Fruit fly (Drosophila melanogaster) whole organism, embryonic: ENCODE measurements around the gene Dhdds.
A peak's percentile ranks its signal among the peaks of the same experiment; 100 is the strongest.

ENCODE experiments used
- Blimp-1 ChIP-seq: fragments of 200-800 bp; sonication (Bioruptor generic); optimal IDR thresholded peaks from 3 replicates; lab custom pipeline; 2018; ENCODE audit warnings: missing biosample characterization, missing genetic modification characterization, mild to moderate bottlenecking, moderate library complexity, missing genetic modification reagents
- BtbVII ChIP-seq: fragments of 200-800 bp; sonication (Bioruptor generic); optimal IDR thresholded peaks from 3 replicates; lab custom pipeline; 2017; ENCODE audit warnings: missing biosample characterization, mild to moderate bottlenecking, missing genetic modification characterization
- CG10209 ChIP-seq: fragments of 200-800 bp; sonication (Bioruptor generic); optimal IDR thresholded peaks from 3 replicates; lab custom pipeline; 2017; ENCODE audit warnings: missing biosample characterization, mild to moderate bottlenecking, missing genetic modification characterization, missing genetic modification reagents
- CG10543 ChIP-seq: fragments of 200-800 bp; sonication (Bioruptor generic); optimal IDR thresholded peaks from 3 replicates; lab custom pipeline; 2017; ENCODE audit warnings: missing biosample characterization, mild to moderate bottlenecking, missing genetic modification characterization, moderate library complexity
- CG10565 ChIP-seq: fragments of 200-800 bp; sonication (Bioruptor generic); optimal IDR thresholded peaks from 3 replicates; lab custom pipeline; 2016; ENCODE audit warnings: missing biosample characterization, mild to moderate bottlenecking, missing genetic modification characterization
- CG11085 ChIP-seq: fragments of 200-800 bp; sonication (Bioruptor generic); IDR thresholded peaks from 2 replicates; pipeline ENCODE4 v1.3.6; 2022; ENCODE audit warnings: missing biosample characterization, missing genetic modification characterization
- CG11247 ChIP-seq: fragments of 200-800 bp; sonication (Bioruptor generic); IDR thresholded peaks from 2 replicates; pipeline ENCODE4 v1.3.6; 2022; ENCODE audit warnings: missing biosample characterization, missing genetic modification characterization
- CG12391 ChIP-seq: fragments of 200-800 bp; sonication (Bioruptor generic); optimal IDR thresholded peaks from 3 replicates; lab custom pipeline; 2018; ENCODE audit warnings: missing biosample characterization, mild to moderate bottlenecking, missing genetic modification characterization, moderate library complexity
- CG12659 ChIP-seq: fragments of 200-800 bp; sonication (Bioruptor generic); optimal IDR thresholded peaks from 3 replicates; lab custom pipeline; 2017; ENCODE audit warnings: mild to moderate bottlenecking, missing biosample characterization, missing genetic modification reagents, missing genetic modification characterization
- CG14050 ChIP-seq: fragments of 200-800 bp; sonication (Bioruptor generic); IDR thresholded peaks from 3 replicates; pipeline ENCODE4 v1.3.6; 2022; ENCODE audit warnings: missing biosample characterization, missing genetic modification characterization
- CG15601 ChIP-seq: fragments of 200-800 bp; sonication (Bioruptor generic); optimal IDR thresholded peaks from 3 replicates; lab custom pipeline; 2019; ENCODE audit warnings: missing biosample characterization, mild to moderate bottlenecking, missing genetic modification characterization, moderate library complexity
- CG1832 ChIP-seq: fragments of 200-800 bp; sonication (Bioruptor generic); optimal IDR thresholded peaks from 2 replicates; lab custom pipeline; 2017; ENCODE audit warnings: missing biosample characterization, mild to moderate bottlenecking, missing genetic modification characterization, inconsistent platforms
- CG18476 ChIP-seq: fragments of 200-800 bp; sonication (Bioruptor generic); optimal IDR thresholded peaks from 2 replicates; lab custom pipeline; 2016; ENCODE audit warnings: missing biosample characterization, mild to moderate bottlenecking, missing genetic modification characterization
- CG30431 ChIP-seq: fragments of 200-800 bp; sonication (Bioruptor generic); optimal IDR thresholded peaks from 2 replicates; lab custom pipeline; 2017; ENCODE audit warnings: missing biosample characterization, missing genetic modification characterization
- CG31441 ChIP-seq: fragments of 200-800 bp; sonication (Bioruptor generic); IDR thresholded peaks from 2 replicates; pipeline ENCODE4 v1.3.6; 2022; ENCODE audit warnings: missing biosample characterization, missing genetic modification characterization
- CG32772 ChIP-seq: fragments of 200-800 bp; sonication (Bioruptor generic); IDR thresholded peaks from 2 replicates; pipeline ENCODE4 v1.3.6; 2022; ENCODE audit warnings: missing biosample characterization, missing genetic modification characterization
- CG5953 ChIP-seq: fragments of 200-800 bp; sonication (Bioruptor generic); IDR thresholded peaks from 2 replicates; pipeline ENCODE4 v1.3.6; 2022; ENCODE audit warnings: missing biosample characterization, missing genetic modification characterization
- CG7786 ChIP-seq: fragments of 200-800 bp; sonication (Bioruptor generic); optimal IDR thresholded peaks from 2 replicates; lab custom pipeline; 2016; ENCODE audit warnings: missing biosample characterization, missing genetic modification characterization
- CG7963 ChIP-seq: fragments of 200-800 bp; sonication (Bioruptor generic); IDR thresholded peaks from 3 replicates; pipeline ENCODE4 v1.3.6; 2022; ENCODE audit warnings: missing biosample characterization, missing genetic modification characterization; ENCODE audit not compliant: partially characterized antibody
- CG9437 ChIP-seq: fragments of 200-800 bp; sonication (Bioruptor generic); optimal IDR thresholded peaks from 2 replicates; lab custom pipeline; 2018; ENCODE audit warnings: missing biosample characterization, mild to moderate bottlenecking, missing genetic modification characterization
- CG9727 ChIP-seq: fragments of 200-800 bp; sonication (Bioruptor generic); optimal IDR thresholded peaks from 3 replicates; lab custom pipeline; 2017; ENCODE audit warnings: missing biosample characterization, mild to moderate bottlenecking, missing genetic modification characterization
- CG9876 ChIP-seq: fragments of 200-800 bp; sonication (Bioruptor generic); optimal IDR thresholded peaks from 2 replicates; lab custom pipeline; 2016; ENCODE audit warnings: missing biosample characterization, missing genetic modification characterization
- CrebB ChIP-seq: fragments of 200-800 bp; sonication (Bioruptor generic); optimal IDR thresholded peaks from 3 replicates; lab custom pipeline; 2018; ENCODE audit warnings: missing biosample characterization, mild to moderate bottlenecking, missing genetic modification characterization
- Dad ChIP-seq: fragments of 200-800 bp; sonication (Bioruptor generic); optimal IDR thresholded peaks from 3 replicates; lab custom pipeline; 2016; ENCODE audit warnings: missing biosample characterization, missing genetic modification characterization
- Dbx ChIP-seq: fragments of 200-800 bp; sonication (Bioruptor generic); IDR thresholded peaks from 3 replicates; pipeline ENCODE4 v1.3.6; 2022; ENCODE audit warnings: missing biosample characterization, missing genetic modification characterization
- Dp ChIP-seq: fragments of 200-800 bp; sonication (Bioruptor generic); optimal IDR thresholded peaks from 2 replicates; lab custom pipeline; 2018; ENCODE audit warnings: missing biosample characterization, mild to moderate bottlenecking, missing genetic modification characterization, moderate library complexity
- Dref ChIP-seq: fragments of 200-800 bp; sonication (Bioruptor generic); IDR thresholded peaks from 2 replicates; pipeline ENCODE4 v1.3.6; 2022; ENCODE audit warnings: missing biosample characterization, missing genetic modification characterization
- ERR ChIP-seq: fragments of 200-800 bp; sonication (Bioruptor generic); optimal IDR thresholded peaks from 2 replicates; lab custom pipeline; 2016; ENCODE audit warnings: missing biosample characterization, missing genetic modification characterization
- HmgD ChIP-seq: fragments of 200-800 bp; sonication (Bioruptor generic); optimal IDR thresholded peaks from 3 replicates; lab custom pipeline; 2016; ENCODE audit warnings: missing biosample characterization, missing genetic modification characterization
- NfI ChIP-seq: fragments of 200-800 bp; sonication (Bioruptor generic); optimal IDR thresholded peaks from 3 replicates; lab custom pipeline; 2018; ENCODE audit warnings: missing biosample characterization, mild to moderate bottlenecking, missing genetic modification characterization, moderate library complexity
- Sry-β ChIP-seq: fragments of 200-800 bp; sonication (Bioruptor generic); optimal IDR thresholded peaks from 2 replicates; lab custom pipeline; 2018; ENCODE audit warnings: missing biosample characterization, mild to moderate bottlenecking, missing genetic modification characterization, moderate library complexity
- cad ChIP-seq: fragments of >200 bp; optimal IDR thresholded peaks from 2 replicates; lab custom pipeline; 2017; ENCODE audit warnings: missing biosample characterization, missing genetic modification characterization
- chinmo ChIP-seq: fragments of 200-800 bp; sonication (Bioruptor generic); IDR thresholded peaks from 4 replicates; pipeline ENCODE4 v1.3.6; 2022; ENCODE audit warnings: missing biosample characterization, missing genetic modification characterization; ENCODE audit not compliant: partially characterized antibody
- ci ChIP-seq: fragments of 200-800 bp; sonication (Bioruptor generic); IDR thresholded peaks from 3 replicates; pipeline ENCODE4 v1.3.6; 2022; ENCODE audit warnings: missing biosample characterization, missing genetic modification characterization
- cwo ChIP-seq: fragments of 200-800 bp; sonication (Bioruptor generic); optimal IDR thresholded peaks from 3 replicates; lab custom pipeline; 2017; ENCODE audit warnings: missing biosample characterization, missing genetic modification characterization, mild to moderate bottlenecking, moderate library complexity, missing genetic modification reagents
- dati ChIP-seq: fragments of 200-800 bp; sonication (Bioruptor generic); IDR thresholded peaks from 2 replicates; pipeline ENCODE4 v1.3.6; 2022; ENCODE audit warnings: missing biosample characterization, missing genetic modification characterization
- dm ChIP-seq: fragments of 200-800 bp; sonication (Bioruptor generic); optimal IDR thresholded peaks from 3 replicates; lab custom pipeline; 2016; ENCODE audit warnings: missing biosample characterization, missing genetic modification characterization
- gfzf ChIP-seq: fragments of 200-800 bp; sonication (Bioruptor generic); optimal IDR thresholded peaks from 2 replicates; lab custom pipeline; 2016; ENCODE audit warnings: missing biosample characterization, mild to moderate bottlenecking, missing genetic modification characterization, moderate library complexity
- grn ChIP-seq: fragments of 200-800 bp; sonication (Bioruptor generic); optimal IDR thresholded peaks from 3 replicates; lab custom pipeline; 2017; ENCODE audit warnings: missing biosample characterization, missing genetic modification characterization
- gsb ChIP-seq: fragments of 200-800 bp; sonication (Bioruptor generic); IDR thresholded peaks from 2 replicates; pipeline ENCODE4 v1.3.6; 2022; ENCODE audit warnings: missing biosample characterization, missing genetic modification characterization
- h ChIP-seq: fragments of >200 bp; optimal IDR thresholded peaks from 2 replicates; lab custom pipeline; 2017
- hbn ChIP-seq: fragments of 200-800 bp; sonication (Bioruptor generic); IDR thresholded peaks from 2 replicates; pipeline ENCODE4 v1.3.6; 2022; ENCODE audit warnings: missing biosample characterization, missing genetic modification characterization; ENCODE audit not compliant: partially characterized antibody
- kah ChIP-seq: fragments of 200-800 bp; sonication (Bioruptor generic); optimal IDR thresholded peaks from 2 replicates; lab custom pipeline; 2018; ENCODE audit warnings: missing biosample characterization, mild to moderate bottlenecking, missing genetic modification characterization
- nerfin-1 ChIP-seq: fragments of 200-800 bp; sonication (Bioruptor generic); optimal IDR thresholded peaks from 3 replicates; lab custom pipeline; 2019; ENCODE audit warnings: missing biosample characterization, mild to moderate bottlenecking, missing genetic modification characterization, moderate library complexity
- nom ChIP-seq: fragments of 200-800 bp; sonication (Bioruptor generic); optimal IDR thresholded peaks from 2 replicates; lab custom pipeline; 2017; ENCODE audit warnings: missing biosample characterization, missing genetic modification characterization, mild to moderate bottlenecking, moderate library complexity, missing genetic modification reagents
- psq ChIP-seq: fragments of 200-800 bp; sonication (Bioruptor generic); optimal IDR thresholded peaks from 2 replicates; lab custom pipeline; 2017; ENCODE audit warnings: missing biosample characterization, missing genetic modification characterization
- scrt ChIP-seq: fragments of 200-800 bp; sonication (Bioruptor generic); optimal IDR thresholded peaks from 2 replicates; lab custom pipeline; 2018; ENCODE audit warnings: missing biosample characterization, mild to moderate bottlenecking, missing genetic modification characterization, moderate library complexity
- sqz ChIP-seq: fragments of 200-800 bp; sonication (Bioruptor generic); optimal IDR thresholded peaks from 3 replicates; lab custom pipeline; 2018; ENCODE audit warnings: missing biosample characterization, mild to moderate bottlenecking, missing genetic modification characterization
- stwl ChIP-seq: fragments of 200-800 bp; sonication (Bioruptor generic); optimal IDR thresholded peaks from 3 replicates; lab custom pipeline; 2018; ENCODE audit warnings: missing biosample characterization, mild to moderate bottlenecking, missing genetic modification characterization, moderate library complexity
- tna ChIP-seq: fragments of 200-800 bp; sonication (Bioruptor generic); IDR thresholded peaks from 2 replicates; pipeline ENCODE4 v1.3.6; 2022; ENCODE audit warnings: missing biosample characterization, missing genetic modification characterization; ENCODE audit not compliant: partially characterized antibody
- zf30C ChIP-seq: fragments of 200-800 bp; sonication (Bioruptor generic); optimal IDR thresholded peaks from 3 replicates; lab custom pipeline; 2018; ENCODE audit warnings: missing biosample characterization, mild to moderate bottlenecking, missing genetic modification characterization

The Dhdds gene

DNA sequence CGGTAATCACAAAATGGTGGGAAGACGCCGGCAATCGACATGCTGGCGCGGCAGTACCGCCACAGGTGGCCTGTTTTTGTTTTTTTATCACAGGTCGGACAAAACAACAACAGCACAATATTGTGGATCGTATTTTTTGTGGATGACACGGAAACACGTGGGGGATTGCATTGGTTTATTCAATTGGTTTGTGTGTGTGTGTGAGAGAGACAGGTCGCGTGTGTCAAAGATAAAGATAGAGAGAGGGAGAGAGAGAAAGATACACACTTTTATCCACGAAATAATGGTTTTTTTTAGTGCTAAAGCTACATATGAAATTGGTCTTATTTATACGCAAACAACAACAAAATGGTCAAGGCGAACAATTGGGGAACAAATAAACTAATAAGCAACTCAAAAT is 25.9 kb upstream of the Dhdds start (continued):
- TF ChIP-seq CG15601 (tag; lab: Kevin White, UChicago) = no peak
- no peak for TF ChIP-seq CG11247
- no peak for TF ChIP-seq scrt (GFP tag; lab: Kevin White, UChicago)
- TF ChIP-seq Dad = no peak
- TF ChIP-seq ERR (GFP tag; lab: Kevin White, UChicago) = no peak
- TF ChIP-seq CG30431 (GFP tag; lab: Kevin White, UChicago) = no peak
- no peak for TF ChIP-seq CG12391 (tag; lab: Kevin White, UChicago)
- peak; percentile 29 for TF ChIP-seq nom (GFP tag; lab: Kevin White, UChicago)
- TF ChIP-seq chinmo (GFP tag; lab: Robert Waterston, UW) = 0 out of 4 replicates have a peak, but pooled peaks have one; percentile 68
- TF ChIP-seq h (lab: Kevin White, UChicago) = no peak
- TF ChIP-seq Sry-β (GFP tag; lab: Kevin White, UChicago) = no peak
- TF ChIP-seq BtbVII (GFP tag; lab: Kevin White, UChicago) = no peak
- TF ChIP-seq CG9876 = no peak
- TF ChIP-seq gfzf = peak; percentile 61
- peak; percentile 4 for TF ChIP-seq CG9437 (GFP tag; lab: Kevin White, UChicago)
- TF ChIP-seq CrebB = no peak
- no peak for TF ChIP-seq Dref (GFP tag; lab: Robert Waterston, UW)
- peak; percentile 86 for TF ChIP-seq dm (GFP tag; lab: Kevin White, UChicago)
- TF ChIP-seq CG9727 (GFP tag; lab: Kevin White, UChicago) = no peak
- TF ChIP-seq cwo = peak; percentile 28
- TF ChIP-seq ci (GFP tag; lab: Robert Waterston, UW) = peak; percentile 60; the same call in 1 of the 3 replicates
- TF ChIP-seq CG10209 (GFP tag; lab: Kevin White, UChicago) = no peak
- no peak for TF ChIP-seq CG7786 (GFP tag; lab: Kevin White, UChicago)
- 0 out of 2 replicates have a peak, but pooled peaks have one; percentile 34 for TF ChIP-seq CG32772 (GFP tag; lab: Robert Waterston, UW)
- no peak for TF ChIP-seq CG14050
- no peak for TF ChIP-seq CG7963
- peak; percentile 74 for TF ChIP-seq nerfin-1 (tag; lab: Kevin White, UChicago)
- no peak for TF ChIP-seq cad (GFP tag; lab: Kevin White, UChicago)
- TF ChIP-seq sqz (GFP tag; lab: Kevin White, UChicago) = peak; percentile 85
- no peak for TF ChIP-seq Blimp-1 (GFP tag; lab: Kevin White, UChicago)
- no peak for TF ChIP-seq zf30C (GFP tag; lab: Kevin White, UChicago)
- TF ChIP-seq CG11085 (GFP tag; lab: Robert Waterston, UW) = no peak
- TF ChIP-seq CG10565 (GFP tag; lab: Kevin White, UChicago) = no peak
- no peak for TF ChIP-seq CG18476 (GFP tag; lab: Kevin White, UChicago)
- peak; percentile 98 for TF ChIP-seq kah (GFP tag; lab: Kevin White, UChicago)
- TF ChIP-seq dati (GFP tag; lab: Robert Waterston, UW) = no peak
- TF ChIP-seq CG1832 (GFP tag; lab: Kevin White, UChicago) = peak; percentile 33
- no peak for TF ChIP-seq CG12659 (GFP tag; lab: Kevin White, UChicago)
- no peak for TF ChIP-seq Dbx
- no peak for TF ChIP-seq stwl (tag; lab: Kevin White, UChicago)
- no peak for TF ChIP-seq grn (GFP tag; lab: Kevin White, UChicago)
- TF ChIP-seq CG10543 (GFP tag; lab: Kevin White, UChicago) = no peak
- TF ChIP-seq tna (GFP tag; lab: Robert Waterston, UW) = 0 out of 2 replicates have a peak, but pooled peaks have one; percentile 13
- no peak for TF ChIP-seq psq
- TF ChIP-seq HmgD (GFP tag; lab: Kevin White, UChicago) = no peak
- TF ChIP-seq hbn (GFP tag; lab: Robert Waterston, UW) = no peak
- no peak for TF ChIP-seq gsb (GFP tag; lab: Robert Waterston, UW)
- no peak for TF ChIP-seq CG5953 (GFP tag; lab: Robert Waterston, UW)
- TF ChIP-seq CG31441 (GFP tag; lab: Robert Waterston, UW) = no peak
- TF ChIP-seq Dp (GFP tag; lab: Kevin White, UChicago) = no peak
- no peak for TF ChIP-seq NfI (GFP tag; lab: Kevin White, UChicago)
